Fruit fly (Drosophila melanogaster): ENCODE results near the gene Mst84B.

Mst84B gene

DNA sequence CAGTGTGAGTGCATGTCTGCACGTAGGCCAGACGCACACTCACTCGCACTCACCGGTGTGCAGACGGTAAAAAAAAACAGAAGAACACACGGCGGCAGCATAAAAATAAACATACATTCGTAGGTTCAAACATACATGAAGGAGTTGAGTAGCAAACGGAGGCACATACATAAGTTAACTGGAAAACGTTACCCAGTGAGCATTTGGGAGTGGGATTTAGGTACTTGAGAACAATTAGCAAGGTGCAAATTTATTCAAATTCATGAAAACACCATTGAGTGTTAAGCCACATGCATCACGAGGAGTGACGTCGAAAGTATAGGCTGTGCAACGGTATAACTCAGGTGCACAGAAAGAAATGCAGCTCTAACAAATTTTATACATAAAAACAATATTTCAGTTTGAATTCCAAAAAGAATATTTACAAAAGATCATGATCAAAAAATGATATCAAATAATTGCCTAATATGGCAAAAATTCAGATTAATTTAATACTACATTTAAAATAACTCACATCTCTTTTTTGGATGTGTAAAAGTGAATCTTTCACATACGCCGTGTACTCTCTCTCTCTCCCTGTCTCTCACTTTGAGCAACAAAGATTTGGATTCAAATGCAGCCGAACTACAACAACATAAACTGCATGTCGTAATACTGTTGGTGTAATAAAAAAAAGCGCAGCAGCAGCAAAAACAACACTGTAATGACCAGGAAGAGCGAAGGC lies 46.8 kb downstream of the Mst84B start (continued):
- TF ChIP-seq CG30020 (tag; optimal IDR thresholded peaks at IDR 0.05) (peak; percentile 87), Deaf1 (tag; optimal IDR thresholded peaks at IDR 0.05) (peak; percentile 72), CG12071 (GFP tag; optimal IDR thresholded peaks at IDR 0.05) (peak; percentile 80), pfk (GFP tag; optimal IDR thresholded peaks at IDR 0.05) (no peak), slou (GFP tag; optimal IDR thresholded peaks at IDR 0.05) (peak; percentile 69), CG11085 (GFP tag; IDR thresholded peaks at IDR 0.05) (no peak), run (tag; optimal IDR thresholded peaks at IDR 0.05) (peak; percentile 82), CG7928 (GFP tag; optimal IDR thresholded peaks at IDR 0.05) (peak; percentile 11), Gug (GFP tag; IDR thresholded peaks at IDR 0.05) (peak; percentile 63; the same call in 3 of the 4 replicates), dmrt11E (tag; optimal IDR thresholded peaks at IDR 0.05) (peak; percentile 99), vvl (GFP tag; IDR thresholded peaks at IDR 0.05) (no peak), CG17359 (tag; optimal IDR thresholded peaks at IDR 0.05) (peak; percentile 98), CG9609 (GFP tag; optimal IDR thresholded peaks at IDR 0.05) (peak; percentile 87), CG10274 (GFP tag; optimal IDR thresholded peaks at IDR 0.05) (peak; percentile 40), Dfd (GFP tag; optimal IDR thresholded peaks at IDR 0.05) (no peak), cad (GFP tag; optimal IDR thresholded peaks at IDR 0.05) (no peak), CG3838 (GFP tag; optimal IDR thresholded peaks at IDR 0.05) (peak; percentile 86), HHEX (GFP tag; optimal IDR thresholded peaks at IDR 0.05) (peak; percentile 85), Side (GFP tag; optimal IDR thresholded peaks at IDR 0.05) (peak; percentile 84), Xbp1 (GFP tag; optimal IDR thresholded peaks at IDR 0.05) (peak; percentile 95), BEAF-32 (GFP tag; optimal IDR thresholded peaks at IDR 0.05) (no peak), vfl (GFP tag; optimal IDR thresholded peaks at IDR 0.05) (no peak), Bteb2 (GFP tag; optimal IDR thresholded peaks at IDR 0.05) (peak; percentile 84), Hr78 (GFP tag; optimal IDR thresholded peaks at IDR 0.05) (peak in 1 of 2 experiments; percentile 92), CG2889 (GFP tag; IDR thresholded peaks at IDR 0.05) (no peak), CG10979 (tag; optimal IDR thresholded peaks at IDR 0.05) (peak; percentile 99), Sox102F (GFP tag; optimal IDR thresholded peaks at IDR 0.05) (peak; percentile 99), nau (GFP tag; optimal IDR thresholded peaks at IDR 0.05) (peak; percentile 79), corto (GFP tag; optimal IDR thresholded peaks at IDR 0.05) (peak; percentile 43), p53 (GFP tag; optimal IDR thresholded peaks at IDR 0.05) (peak; percentile 4), CG2202 (tag; optimal IDR thresholded peaks at IDR 0.05) (peak; percentile 97), CG31224 (GFP tag; IDR thresholded peaks at IDR 0.05) (no peak), tgo (GFP tag; IDR thresholded peaks at IDR 0.05) (no peak), Taf1 (GFP tag; IDR thresholded peaks at IDR 0.05) (no peak), CTCF (GFP tag; optimal IDR thresholded peaks at IDR 0.05) (peak; percentile 50), slp2 (GFP tag; optimal IDR thresholded peaks at IDR 0.05) (peak; percentile 90), toy (GFP tag; IDR thresholded peaks at IDR 0.05) (no peak), CG12104 (GFP tag; optimal IDR thresholded peaks at IDR 0.05) (peak; percentile 92), jumu (GFP tag; optimal IDR thresholded peaks at IDR 0.05) (peak; percentile 87), nerfin-1 (tag; optimal IDR thresholded peaks at IDR 0.05) (peak; percentile 97), sisA (GFP tag; IDR thresholded peaks at IDR 0.05) (no peak), Sin3A (optimal IDR thresholded peaks at IDR 0.05) (no peak), hbn (GFP tag; IDR thresholded peaks at IDR 0.05; ENCODE audit: partially characterized antibody) (no peak), unc-4 (GFP tag; IDR thresholded peaks at IDR 0.05; ENCODE audit: partially characterized antibody) (no peak), CG2875 (GFP tag; optimal IDR thresholded peaks at IDR 0.05) (peak; percentile 92), Asciz (GFP tag; optimal IDR thresholded peaks at IDR 0.05) (peak; percentile 97), Dbx (GFP tag; IDR thresholded peaks at IDR 0.05) (no peak), mam (GFP tag; optimal IDR thresholded peaks at IDR 0.05) (peak; percentile 63), CG15514 (GFP tag; optimal IDR thresholded peaks at IDR 0.05) (peak; percentile 44), cas (GFP tag; IDR thresholded peaks at IDR 0.05) (no peak)

All from whole organism, embryonic.